Worm (Caenorhabditis elegans) whole organism, L2 larva: ENCODE data around the gene shc-2.

Experiments
- C34F6.9 ChIP-seq: fragments of 150-350 bp; optimal IDR thresholded peaks from 2 replicates; lab custom pipeline; 2014; ENCODE audit warnings: missing biosample characterization, missing genetic modification characterization
- F13H6.1 ChIP-seq: sonication (generic microtip); optimal IDR thresholded peaks from 2 replicates; lab custom pipeline; 2016; ENCODE audit warnings: missing genetic modification characterization, missing compliant biosample characterization
- R02D3.7 ChIP-seq: fragments of 150-350 bp; optimal IDR thresholded peaks from 2 replicates; lab custom pipeline; 2014; ENCODE audit warnings: missing biosample characterization, missing genetic modification characterization
- Y55F3AM.14 ChIP-seq: fragments of 200-800 bp; sonication (Bioruptor generic); optimal IDR thresholded peaks from 2 replicates; lab custom pipeline; 2018; ENCODE audit warnings: mild to moderate bottlenecking, missing genetic modification characterization, missing compliant biosample characterization
- ZK546.5 ChIP-seq: sonication (generic microtip); optimal IDR thresholded peaks from 2 replicates; lab custom pipeline; 2017; ENCODE audit warnings: missing biosample characterization, missing genetic modification characterization
- alr-1 ChIP-seq: fragments of 150-350 bp; optimal IDR thresholded peaks from 2 replicates; lab custom pipeline; 2014; ENCODE audit warnings: missing biosample characterization, missing genetic modification characterization
- aly-2 ChIP-seq: fragments of 150-350 bp; optimal IDR thresholded peaks from 2 replicates; lab custom pipeline; 2014; ENCODE audit warnings: missing biosample characterization, missing genetic modification characterization
- ama-1 ChIP-seq: fragments of 150-350 bp; optimal IDR thresholded peaks from 2 replicates; lab custom pipeline; 2018; ENCODE audit warnings: inconsistent platforms
- blmp-1 ChIP-seq: sonication (generic microtip); optimal IDR thresholded peaks from 2 replicates; lab custom pipeline; 2017; ENCODE audit warnings: missing genetic modification characterization, mild to moderate bottlenecking, missing compliant biosample characterization, antibody characterized with exemption, moderate library complexity; ENCODE audit not compliant: insufficient read depth
- ceh-16 ChIP-seq: fragments of 150-350 bp; optimal IDR thresholded peaks from 2 replicates; lab custom pipeline; 2014; ENCODE audit warnings: missing biosample characterization, missing genetic modification characterization
- crh-2 ChIP-seq: sonication (generic microtip); optimal IDR thresholded peaks from 2 replicates; lab custom pipeline; 2017; ENCODE audit warnings: missing biosample characterization, missing genetic modification characterization
- elt-3 ChIP-seq: sonication (generic microtip); optimal IDR thresholded peaks from 2 replicates; lab custom pipeline; 2017; ENCODE audit warnings: missing biosample characterization, missing genetic modification characterization
- fos-1 ChIP-seq: fragments of 150-350 bp; optimal IDR thresholded peaks from 2 replicates; lab custom pipeline; 2014; ENCODE audit warnings: missing biosample characterization, missing genetic modification characterization
- gmeb-1 ChIP-seq: fragments of 150-350 bp; optimal IDR thresholded peaks from 2 replicates; lab custom pipeline; 2014; ENCODE audit warnings: missing biosample characterization, missing genetic modification characterization
- lin-11 ChIP-seq: fragments of 150-350 bp; sonication (generic microtip); optimal IDR thresholded peaks from 2 replicates; lab custom pipeline; 2014; ENCODE audit warnings: missing biosample characterization, missing genetic modification characterization, inconsistent platforms, mixed read lengths
- lin-13 ChIP-seq: fragments of 150-350 bp; optimal IDR thresholded peaks from 2 replicates; lab custom pipeline; 2014; ENCODE audit warnings: missing biosample characterization, missing genetic modification reagents, missing genetic modification characterization
- mab-5 ChIP-seq: fragments of 150-350 bp; optimal IDR thresholded peaks from 2 replicates; lab custom pipeline; 2014; ENCODE audit warnings: missing biosample characterization, missing genetic modification characterization
- mbf-1 ChIP-seq: sonication (generic microtip); optimal IDR thresholded peaks from 2 replicates; lab custom pipeline; 2017; ENCODE audit warnings: missing biosample characterization, missing genetic modification characterization
- mdl-1 ChIP-seq, 2 experiments: fragments of 150-350 bp in 1 of 2; sonication (generic microtip) in 1 of 2; optimal IDR thresholded peaks; 2 replicates each; lab custom pipeline; 2017; ENCODE audit warnings: missing biosample characterization in 2 of 2, missing genetic modification characterization in 2 of 2
- nhr-10 ChIP-seq: sonication (generic microtip); optimal IDR thresholded peaks from 2 replicates; lab custom pipeline; 2017; ENCODE audit warnings: missing biosample characterization, missing genetic modification characterization
- nhr-12 ChIP-seq: fragments of 150-350 bp; optimal IDR thresholded peaks from 2 replicates; lab custom pipeline; 2014; ENCODE audit warnings: missing biosample characterization, missing genetic modification characterization
- nhr-129 ChIP-seq: fragments of 150-350 bp; optimal IDR thresholded peaks from 2 replicates; lab custom pipeline; 2014; ENCODE audit warnings: missing biosample characterization, missing genetic modification characterization
- nhr-21 ChIP-seq: fragments of 150-350 bp; optimal IDR thresholded peaks from 2 replicates; lab custom pipeline; 2014; ENCODE audit warnings: missing biosample characterization, missing genetic modification characterization
- nhr-237 ChIP-seq: fragments of 150-350 bp; optimal IDR thresholded peaks from 2 replicates; lab custom pipeline; 2014; ENCODE audit warnings: missing biosample characterization, missing genetic modification characterization
- nhr-25 ChIP-seq: fragments of 150-350 bp; sonication (generic microtip); optimal IDR thresholded peaks from 3 replicates; lab custom pipeline; 2014; ENCODE audit warnings: missing biosample characterization, missing genetic modification characterization
- nhr-6 ChIP-seq: fragments of 150-350 bp; optimal IDR thresholded peaks from 2 replicates; lab custom pipeline; 2014; ENCODE audit warnings: missing biosample characterization, missing genetic modification characterization
- nhr-77 ChIP-seq: fragments of 150-350 bp; optimal IDR thresholded peaks from 2 replicates; lab custom pipeline; 2014; ENCODE audit warnings: missing biosample characterization, missing genetic modification characterization
- peb-1 ChIP-seq: fragments of 150-350 bp; optimal IDR thresholded peaks from 2 replicates; lab custom pipeline; 2014; ENCODE audit warnings: missing biosample characterization, missing genetic modification characterization
- sem-4 ChIP-seq: fragments of 150-350 bp; optimal IDR thresholded peaks from 2 replicates; lab custom pipeline; 2014; ENCODE audit warnings: missing biosample characterization, missing genetic modification reagents, missing genetic modification characterization
- sma-3 ChIP-seq: sonication (generic microtip); optimal IDR thresholded peaks from 2 replicates; lab custom pipeline; 2016; ENCODE audit warnings: missing genetic modification reagents, missing genetic modification characterization, missing compliant biosample characterization
- sma-9 ChIP-seq, 2 experiments: fragments of 150-350 bp in 1 of 2; sonication (generic microtip) in 1 of 2; optimal IDR thresholded peaks; 2 replicates each; lab custom pipeline; 2014 to 2016; ENCODE audit warnings: missing genetic modification characterization in 2 of 2, mild to moderate bottlenecking in 1 of 2, missing biosample characterization in 1 of 2, missing compliant biosample characterization in 1 of 2, missing genetic modification reagents in 1 of 2, moderate library complexity in 1 of 2
- unc-39 ChIP-seq: fragments of 150-350 bp; optimal IDR thresholded peaks from 2 replicates; lab custom pipeline; 2014; ENCODE audit warnings: missing biosample characterization, missing genetic modification characterization
- unc-55 ChIP-seq: fragments of 150-350 bp; sonication (generic microtip); optimal IDR thresholded peaks from 3 replicates; lab custom pipeline; 2014; ENCODE audit warnings: missing biosample characterization, missing genetic modification reagents, missing genetic modification characterization
- unc-62 ChIP-seq: fragments of 150-350 bp; optimal IDR thresholded peaks from 2 replicates; lab custom pipeline; 2014; ENCODE audit warnings: missing biosample characterization, missing genetic modification reagents, missing genetic modification characterization
- ztf-1 ChIP-seq: fragments of 200-800 bp; sonication (Bioruptor generic); conservative IDR thresholded peaks from 2 replicates; pipeline ENCODE4 v1.3.6; 2022; ENCODE audit warnings: missing genetic modification characterization, missing compliant biosample characterization
- ztf-4 ChIP-seq: fragments of 150-350 bp; optimal IDR thresholded peaks from 2 replicates; lab custom pipeline; 2014; ENCODE audit warnings: missing biosample characterization, missing genetic modification characterization

Gene shc-2

DNA sequence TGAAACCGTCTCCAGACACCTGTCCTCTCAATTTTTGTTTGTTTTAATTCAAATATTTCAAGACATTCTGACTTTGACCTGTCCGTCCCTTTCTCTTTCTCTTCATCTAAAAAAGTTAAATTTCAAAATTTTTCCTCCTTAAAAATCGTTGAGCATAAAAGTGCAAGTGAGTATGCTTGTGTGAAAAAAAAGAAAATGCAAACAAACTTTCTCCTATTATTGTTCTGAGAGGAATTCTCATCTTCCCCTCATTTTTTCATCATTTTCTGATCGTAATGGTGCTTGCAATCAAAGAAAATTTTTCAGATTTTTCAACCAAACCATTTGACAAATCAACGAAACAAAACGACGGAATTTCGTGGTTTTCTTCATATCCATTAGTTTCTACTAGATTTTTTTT lies at the start of gene shc-2:
Gene shc-2 (plus strand): TSS at position 301 of the 400 bp plus-strand sequence.
- TF ChIP-seq nhr-237 (tag; lab: Kevin White, UChicago), result no peak

DNA sequence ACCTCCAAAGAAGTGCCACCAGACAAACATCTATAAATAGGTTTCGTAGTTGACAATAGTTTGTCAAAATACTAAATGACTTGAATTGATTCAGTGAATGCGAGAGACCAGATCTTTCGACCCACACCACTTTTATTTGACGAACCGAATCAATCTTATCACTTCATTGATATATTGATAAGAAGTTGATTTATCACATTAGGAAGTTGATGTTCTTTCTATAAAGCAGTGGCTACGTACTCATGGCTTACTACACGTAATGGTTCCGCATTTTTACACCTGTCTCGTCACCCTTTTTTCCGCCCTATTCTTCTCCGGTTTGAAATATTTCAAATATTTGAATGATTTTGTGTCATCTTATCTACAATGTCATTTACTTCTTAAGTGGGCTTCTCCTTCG lies 48.4 kb upstream of the shc-2 start:
- no peak for TF ChIP-seq blmp-1 (tag; lab: Kevin White, UChicago)
- peak; percentile 18 for TF ChIP-seq sma-3 (GFP tag; lab: Kevin White, UChicago)
- TF ChIP-seq fos-1 (tag; lab: Kevin White, UChicago), result peak; percentile 62
- TF ChIP-seq, all 48 proteins: peak for 2

DNA sequence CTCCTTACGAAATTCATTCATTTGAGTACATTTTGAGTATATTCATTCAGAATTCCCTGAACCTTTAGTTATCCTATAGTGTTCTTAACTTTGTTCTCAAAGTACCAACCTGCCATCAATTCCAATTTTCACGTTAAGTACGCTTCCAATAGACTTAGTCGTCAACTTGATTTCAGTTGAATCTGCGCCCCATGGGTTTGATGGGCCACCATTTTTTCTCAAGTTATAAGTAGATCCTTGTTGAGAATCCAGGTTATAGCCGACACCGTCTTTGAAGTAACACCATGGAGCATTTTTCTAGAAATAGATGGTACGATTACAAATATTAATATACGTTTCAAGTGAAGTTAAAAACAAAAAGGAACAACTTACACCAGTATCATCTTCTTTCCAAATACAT lies 44.2 kb upstream of the shc-2 start:
- no peak for TF ChIP-seq sma-9 (GFP tag; optimal IDR thresholded peaks at IDR 0.05; lab: Kevin White, UChicago)
- no peak for TF ChIP-seq sma-9 (tag; optimal IDR thresholded peaks at IDR 0.05; lab: Kevin White, UChicago)
- no peak for TF ChIP-seq aly-2 (tag; lab: Kevin White, UChicago)
- no peak for TF ChIP-seq mab-5
- no peak for TF ChIP-seq peb-1 (tag; lab: Kevin White, UChicago)
- no peak for TF ChIP-seq lin-13 (GFP tag; lab: Kevin White, UChicago)
- TF ChIP-seq fos-1 (tag; lab: Kevin White, UChicago), result no peak
- TF ChIP-seq alr-1, result no peak
- TF ChIP-seq ztf-1 (GFP tag; lab: Robert Waterston, UW), result no peak
- TF ChIP-seq nhr-10 (tag; lab: Kevin White, UChicago), result no peak
- no peak for TF ChIP-seq C34F6.9 (tag; lab: Kevin White, UChicago)
- no peak for TF ChIP-seq unc-62 (GFP tag; lab: Kevin White, UChicago)
- TF ChIP-seq ama-1 (lab: Kevin White, UChicago), result no peak
- TF ChIP-seq Y55F3AM.14, result no peak
- TF ChIP-seq nhr-25 (tag; lab: Kevin White, UChicago), result no peak
- TF ChIP-seq elt-3, result no peak
- TF ChIP-seq unc-39 (tag; lab: Kevin White, UChicago), result no peak
- no peak for TF ChIP-seq mbf-1
- TF ChIP-seq R02D3.7 (tag; lab: Kevin White, UChicago), result no peak
- TF ChIP-seq lin-11 (tag; lab: Kevin White, UChicago), result no peak
- no peak for TF ChIP-seq gmeb-1

DNA sequence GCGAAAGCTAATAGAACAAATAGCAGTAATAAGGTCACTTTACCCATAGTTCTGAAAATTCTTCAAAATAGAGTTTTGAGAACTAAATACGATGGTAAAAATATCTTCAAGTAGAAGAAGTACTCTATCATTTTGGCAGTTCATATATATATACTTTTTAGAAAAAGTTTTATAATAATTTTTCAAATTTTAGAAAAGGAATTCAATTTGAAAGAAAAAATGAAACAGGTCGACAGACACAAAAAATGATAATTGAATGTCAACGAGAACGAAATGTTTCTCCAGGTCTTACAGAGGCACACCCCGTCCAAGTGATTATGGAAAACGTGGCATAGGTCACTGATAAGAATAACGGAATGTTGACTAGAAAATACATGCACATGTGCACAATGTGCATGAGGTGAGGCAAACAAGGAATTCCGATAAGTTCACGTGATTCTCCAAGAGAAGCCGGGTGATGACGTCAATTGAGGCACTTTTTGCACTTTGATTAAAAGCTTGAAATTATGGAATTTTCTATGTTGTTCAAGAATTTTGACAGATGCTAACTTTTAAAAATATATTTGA lies 43.7 kb upstream of the shc-2 start, which contains the start of gene aagr-2:
Gene aagr-2 (minus strand): TSS at position 51 of the 567 bp plus-strand sequence.
- TF ChIP-seq R02D3.7 (tag; lab: Kevin White, UChicago) (no peak), sma-3 (GFP tag; lab: Kevin White, UChicago) (peak; percentile 10), mdl-1 (tag; optimal IDR thresholded peaks at IDR 0.05; lab: Kevin White, UChicago) (peak in 1 of 2 experiments; percentile 47), mbf-1 (no peak), sma-9 (GFP tag; optimal IDR thresholded peaks at IDR 0.05; lab: Kevin White, UChicago) (peak; percentile 93), sma-9 (tag; optimal IDR thresholded peaks at IDR 0.05; lab: Kevin White, UChicago) (no peak), nhr-25 (tag; lab: Kevin White, UChicago) (no peak), Y55F3AM.14 (no peak), ama-1 (lab: Kevin White, UChicago) (no peak), ceh-16 (tag; lab: Kevin White, UChicago) (no peak), lin-13 (GFP tag; lab: Kevin White, UChicago) (no peak), nhr-21 (tag; lab: Kevin White, UChicago) (no peak), lin-11 (tag; lab: Kevin White, UChicago) (no peak), alr-1 (no peak), gmeb-1 (peak; percentile 9), nhr-12 (no peak), nhr-129 (no peak), fos-1 (tag; lab: Kevin White, UChicago) (peak; percentile 93), nhr-6 (tag; lab: Kevin White, UChicago) (no peak), F13H6.1 (tag; lab: Kevin White, UChicago) (peak; percentile 62), crh-2 (tag; lab: Kevin White, UChicago) (peak; percentile 95)

DNA sequence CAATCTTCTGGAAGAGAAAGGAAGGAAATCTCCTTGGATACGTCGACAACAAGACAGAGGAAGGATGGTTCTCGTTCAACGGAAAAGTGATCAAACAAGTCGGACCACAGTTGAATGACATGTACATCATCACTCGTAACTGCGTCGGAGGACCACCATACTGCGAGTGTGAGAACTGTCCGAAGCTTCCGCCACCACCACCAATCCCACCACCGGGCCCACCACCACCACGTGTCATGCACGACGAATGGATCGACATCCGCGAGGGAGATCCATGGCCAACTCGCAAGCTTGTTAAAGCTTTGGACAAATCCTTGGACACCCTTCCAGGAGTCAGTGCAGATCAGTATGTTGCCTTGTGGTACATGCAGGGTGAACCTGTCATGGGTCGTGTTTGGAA lies 37.7 kb upstream of the shc-2 start:
- no peak for TF ChIP-seq ztf-4 (tag; lab: Kevin White, UChicago)
- TF ChIP-seq nhr-77 (tag; lab: Kevin White, UChicago), result no peak
- no peak for TF ChIP-seq crh-2 (tag; lab: Kevin White, UChicago)
- TF ChIP-seq ZK546.5 (tag; lab: Kevin White, UChicago), result no peak
- no peak for TF ChIP-seq mbf-1
- TF ChIP-seq fos-1 (tag; lab: Kevin White, UChicago), result no peak
- no peak for TF ChIP-seq unc-55 (GFP tag; lab: Kevin White, UChicago)
- TF ChIP-seq C34F6.9 (tag; lab: Kevin White, UChicago), result no peak
- no peak for TF ChIP-seq alr-1
- no peak for TF ChIP-seq nhr-129
- no peak for TF ChIP-seq elt-3
- TF ChIP-seq sem-4 (tag; lab: Kevin White, UChicago), result no peak
- no peak for TF ChIP-seq mab-5
